Fruit fly (Drosophila melanogaster): ENCODE results near the gene nerfin-2.

The nerfin-2 gene

dm6 chr3R:10108289-10108928, 37.5 kb downstream of the nerfin-2 start:
- TF ChIP-seq EcR (GFP tag; optimal IDR thresholded peaks at IDR 0.05) (peak; percentile 9), rn (GFP tag; IDR thresholded peaks at IDR 0.05) (no peak), CG4496 (GFP tag; IDR thresholded peaks at IDR 0.05) (0 out of 3 replicates have a peak, but pooled peaks have one; percentile 42)

dm6 chr3R:10109212-10109880, 38.4 kb downstream of the nerfin-2 start:
- no peak for TF ChIP-seq CG13204 (GFP tag; optimal IDR thresholded peaks at IDR 0.05)
- TF ChIP-seq CG4496 (GFP tag; IDR thresholded peaks at IDR 0.05): no peak
- no peak for TF ChIP-seq gl (tag; optimal IDR thresholded peaks at IDR 0.05)
- no peak for TF ChIP-seq Pif1A (GFP tag; optimal IDR thresholded peaks at IDR 0.05)
- no peak for TF ChIP-seq CG14655 (GFP tag; optimal IDR thresholded peaks at IDR 0.05)
- peak; percentile 49; the same call in 1 of the 2 replicates for TF ChIP-seq Ets98B (GFP tag; IDR thresholded peaks at IDR 0.05)
- peak; percentile 52; the same call in 1 of the 3 replicates for TF ChIP-seq fd96Ca (GFP tag; IDR thresholded peaks at IDR 0.05)
- TF ChIP-seq CG32121 (GFP tag; IDR thresholded peaks at IDR 0.05): no peak
- TF ChIP-seq EcR (GFP tag; optimal IDR thresholded peaks at IDR 0.05): peak; percentile 94
- TF ChIP-seq CG8159 (tag; optimal IDR thresholded peaks at IDR 0.05): no peak
- no peak for TF ChIP-seq D1 (tag; optimal IDR thresholded peaks at IDR 0.05)
- TF ChIP-seq Snoo (tag; optimal IDR thresholded peaks at IDR 0.05): no peak
- no peak for TF ChIP-seq CG12605 (GFP tag; IDR thresholded peaks at IDR 0.05)
- no peak for TF ChIP-seq CG17806 (tag; optimal IDR thresholded peaks at IDR 0.05)
- no peak for TF ChIP-seq CG10348 (GFP tag; IDR thresholded peaks at IDR 0.05)
- TF ChIP-seq CG34367 (tag; optimal IDR thresholded peaks at IDR 0.05): no peak
- no peak for TF ChIP-seq CG15710 (tag; optimal IDR thresholded peaks at IDR 0.05)
- no peak for TF ChIP-seq CG9948 (tag; optimal IDR thresholded peaks at IDR 0.05)
- no peak for TF ChIP-seq rn (GFP tag; IDR thresholded peaks at IDR 0.05)
- peak; percentile 23 for TF ChIP-seq Pif1B (GFP tag; optimal IDR thresholded peaks at IDR 0.05)
- no peak for TF ChIP-seq CG8301 (tag; optimal IDR thresholded peaks at IDR 0.05)

dm6 chr3R:10109938-10110337, 39.0 kb downstream of the nerfin-2 start, which contains the start of gene Fmr1:
TSS of gene Fmr1 (minus strand) at chr3R:10110121.
- TF ChIP-seq CG17806 (tag; optimal IDR thresholded peaks at IDR 0.05) (peak; percentile 14), CG15710 (tag; optimal IDR thresholded peaks at IDR 0.05) (peak; percentile 18), CG9948 (tag; optimal IDR thresholded peaks at IDR 0.05) (peak; percentile 25), EcR (GFP tag; optimal IDR thresholded peaks at IDR 0.05) (no peak)

- TF ChIP-seq CG8159 (tag; optimal IDR thresholded peaks at IDR 0.05) (no peak), CG14655 (GFP tag; optimal IDR thresholded peaks at IDR 0.05) (no peak), CG10348 (GFP tag; IDR thresholded peaks at IDR 0.05) (no peak), CG17806 (tag; optimal IDR thresholded peaks at IDR 0.05) (no peak), Pif1B (GFP tag; optimal IDR thresholded peaks at IDR 0.05) (no peak), CG32121 (GFP tag; IDR thresholded peaks at IDR 0.05) (no peak), D1 (tag; optimal IDR thresholded peaks at IDR 0.05) (no peak), CG15710 (tag; optimal IDR thresholded peaks at IDR 0.05) (no peak), EcR (GFP tag; optimal IDR thresholded peaks at IDR 0.05) (no peak), CG34367 (tag; optimal IDR thresholded peaks at IDR 0.05) (no peak), CG8301 (tag; optimal IDR thresholded peaks at IDR 0.05) (no peak), fd96Ca (GFP tag; IDR thresholded peaks at IDR 0.05) (no peak), CG12605 (GFP tag; IDR thresholded peaks at IDR 0.05) (no peak), CG4496 (GFP tag; IDR thresholded peaks at IDR 0.05) (no peak), CG13204 (GFP tag; optimal IDR thresholded peaks at IDR 0.05) (no peak), CG9948 (tag; optimal IDR thresholded peaks at IDR 0.05) (no peak), Snoo (tag; optimal IDR thresholded peaks at IDR 0.05) (no peak), gl (tag; optimal IDR thresholded peaks at IDR 0.05) (no peak), rn (GFP tag; IDR thresholded peaks at IDR 0.05) (no peak), Ets98B (GFP tag; IDR thresholded peaks at IDR 0.05) (no peak)
Observed at dm6 chr3R:10111150-10111814, 40.4 kb downstream of the nerfin-2 start.

dm6 chr3R:10111815-10112185, 40.9 kb downstream of the nerfin-2 start:
- TF ChIP-seq Snoo (tag; optimal IDR thresholded peaks at IDR 0.05): peak; percentile 11
- TF ChIP-seq CG15710 (tag; optimal IDR thresholded peaks at IDR 0.05): peak; percentile 12
- TF ChIP-seq CG8301 (tag; optimal IDR thresholded peaks at IDR 0.05): peak; percentile 56
- no peak for TF ChIP-seq rn (GFP tag; IDR thresholded peaks at IDR 0.05)
- no peak; the same call in 1 of the 2 replicates for TF ChIP-seq CG12605 (GFP tag; IDR thresholded peaks at IDR 0.05)
- peak; percentile 30; the same call in 1 of the 2 replicates for TF ChIP-seq CG32121 (GFP tag; IDR thresholded peaks at IDR 0.05)
- no peak for TF ChIP-seq gl (tag; optimal IDR thresholded peaks at IDR 0.05)
- no peak; the same call in 1 of the 2 replicates for TF ChIP-seq Ets98B (GFP tag; IDR thresholded peaks at IDR 0.05)
- no peak for TF ChIP-seq Pif1B (GFP tag; optimal IDR thresholded peaks at IDR 0.05)
- no peak for TF ChIP-seq CG10348 (GFP tag; IDR thresholded peaks at IDR 0.05)
- no peak for TF ChIP-seq EcR (GFP tag; optimal IDR thresholded peaks at IDR 0.05)
- peak; percentile 36 for TF ChIP-seq D1 (tag; optimal IDR thresholded peaks at IDR 0.05)
- no peak; the same call in 2 of the 3 replicates for TF ChIP-seq fd96Ca (GFP tag; IDR thresholded peaks at IDR 0.05)
- TF ChIP-seq CG8159 (tag; optimal IDR thresholded peaks at IDR 0.05): peak; percentile 44
- peak; percentile 38; the same call in 1 of the 3 replicates for TF ChIP-seq CG4496 (GFP tag; IDR thresholded peaks at IDR 0.05)
- TF ChIP-seq CG9948 (tag; optimal IDR thresholded peaks at IDR 0.05): peak; percentile 11
- no peak for TF ChIP-seq CG17806 (tag; optimal IDR thresholded peaks at IDR 0.05)
- peak; percentile 60 for TF ChIP-seq CG14655 (GFP tag; optimal IDR thresholded peaks at IDR 0.05)

All from whole organism, pupa.